Fruit fly (Drosophila melanogaster) whole organism, embryonic: ENCODE results near the gene Gale.

Source experiments
- Antp ChIP-seq: fragments of 200-800 bp; sonication (Bioruptor generic); optimal IDR thresholded peaks from 3 replicates; lab custom pipeline; 2016; ENCODE audit warnings: missing biosample characterization, missing genetic modification characterization
- BEAF-32 ChIP-seq: fragments of 200-800 bp; sonication (Bioruptor generic); optimal IDR thresholded peaks from 3 replicates; lab custom pipeline; 2017; ENCODE audit warnings: missing biosample characterization, missing genetic modification characterization, mild to moderate bottlenecking, moderate library complexity, missing genetic modification reagents
- CG10274 ChIP-seq: fragments of 200-800 bp; sonication (Bioruptor generic); optimal IDR thresholded peaks from 3 replicates; lab custom pipeline; 2017; ENCODE audit warnings: missing biosample characterization, mild to moderate bottlenecking, missing genetic modification characterization
- CG13287 ChIP-seq: fragments of 200-800 bp; sonication (Bioruptor generic); IDR thresholded peaks from 2 replicates; pipeline ENCODE4 v1.3.6; 2022; ENCODE audit warnings: missing biosample characterization, missing genetic modification characterization; ENCODE audit not compliant: partially characterized antibody
- CG14860 ChIP-seq: fragments of 200-800 bp; sonication (Bioruptor generic); IDR thresholded peaks from 3 replicates; pipeline ENCODE4 v1.3.6; 2022; ENCODE audit warnings: missing biosample characterization, missing genetic modification characterization; ENCODE audit not compliant: partially characterized antibody
- CG1647 ChIP-seq: fragments of 200-800 bp; sonication (Bioruptor generic); optimal IDR thresholded peaks from 3 replicates; lab custom pipeline; 2016; ENCODE audit warnings: missing biosample characterization, missing genetic modification characterization
- CG17359 ChIP-seq: fragments of 200-800 bp; sonication (Bioruptor generic); optimal IDR thresholded peaks from 3 replicates; lab custom pipeline; 2018; ENCODE audit warnings: missing biosample characterization, mild to moderate bottlenecking, missing genetic modification characterization, moderate library complexity
- CG17912 ChIP-seq: fragments of 200-800 bp; sonication (Bioruptor generic); optimal IDR thresholded peaks from 2 replicates; lab custom pipeline; 2018; ENCODE audit warnings: missing biosample characterization, mild to moderate bottlenecking, missing genetic modification characterization
- CG18011 ChIP-seq: fragments of 200-800 bp; sonication (Bioruptor generic); optimal IDR thresholded peaks from 2 replicates; lab custom pipeline; 2017; ENCODE audit warnings: missing biosample characterization, missing genetic modification characterization, mild to moderate bottlenecking, moderate library complexity, missing genotype
- CG31224 ChIP-seq: fragments of 200-800 bp; sonication (Bioruptor generic); IDR thresholded peaks from 2 replicates; pipeline ENCODE4 v1.3.6; 2022; ENCODE audit warnings: missing biosample characterization, missing genetic modification characterization
- CG31441 ChIP-seq: fragments of 200-800 bp; sonication (Bioruptor generic); IDR thresholded peaks from 2 replicates; pipeline ENCODE4 v1.3.6; 2022; ENCODE audit warnings: missing biosample characterization, missing genetic modification characterization
- CG32772 ChIP-seq: fragments of 200-800 bp; sonication (Bioruptor generic); IDR thresholded peaks from 2 replicates; pipeline ENCODE4 v1.3.6; 2022; ENCODE audit warnings: missing biosample characterization, missing genetic modification characterization
- CG3847 ChIP-seq: fragments of 200-800 bp; sonication (Bioruptor generic); IDR thresholded peaks from 2 replicates; pipeline ENCODE4 v1.3.6; 2022; ENCODE audit warnings: missing biosample characterization, missing genetic modification characterization
- CG4617 ChIP-seq: fragments of 200-800 bp; sonication (Bioruptor generic); optimal IDR thresholded peaks from 3 replicates; lab custom pipeline; 2016; ENCODE audit warnings: missing biosample characterization, missing genetic modification characterization, borderline replicate concordance
- CG4820 ChIP-seq: fragments of 200-800 bp; sonication (Bioruptor generic); optimal IDR thresholded peaks from 3 replicates; lab custom pipeline; 2016; ENCODE audit warnings: missing biosample characterization, missing genetic modification characterization
- CG6654 ChIP-seq: fragments of 200-800 bp; sonication (Bioruptor generic); optimal IDR thresholded peaks from 2 replicates; lab custom pipeline; 2017; ENCODE audit warnings: missing biosample characterization, mild to moderate bottlenecking, missing genetic modification characterization
- CG7786 ChIP-seq: fragments of 200-800 bp; sonication (Bioruptor generic); optimal IDR thresholded peaks from 2 replicates; lab custom pipeline; 2016; ENCODE audit warnings: missing biosample characterization, missing genetic modification characterization
- CG7928 ChIP-seq: fragments of 200-800 bp; sonication (Bioruptor generic); optimal IDR thresholded peaks from 2 replicates; lab custom pipeline; 2017; ENCODE audit warnings: missing biosample characterization, mild to moderate bottlenecking, missing genetic modification characterization
- CG8359 ChIP-seq: fragments of 200-800 bp; sonication (Bioruptor generic); optimal IDR thresholded peaks from 2 replicates; lab custom pipeline; 2017; ENCODE audit warnings: missing biosample characterization, mild to moderate bottlenecking, missing genetic modification characterization, borderline replicate concordance
- CoRest ChIP-seq: fragments of 200-800 bp; sonication (Bioruptor generic); optimal IDR thresholded peaks from 3 replicates; lab custom pipeline; 2018; ENCODE audit warnings: missing biosample characterization, mild to moderate bottlenecking, missing genetic modification characterization, moderate library complexity
- CrebB ChIP-seq: fragments of 200-800 bp; sonication (Bioruptor generic); optimal IDR thresholded peaks from 3 replicates; lab custom pipeline; 2018; ENCODE audit warnings: missing biosample characterization, mild to moderate bottlenecking, missing genetic modification characterization
- Deaf1 ChIP-seq: fragments of 200-800 bp; optimal IDR thresholded peaks from 3 replicates; lab custom pipeline; 2019; ENCODE audit warnings: missing biosample characterization, mild to moderate bottlenecking, missing genetic modification characterization, moderate library complexity
- Ets97D ChIP-seq: fragments of 200-800 bp; sonication (Bioruptor generic); optimal IDR thresholded peaks from 3 replicates; lab custom pipeline; 2016; ENCODE audit warnings: missing biosample characterization, missing genetic modification characterization
- HLH3B ChIP-seq: fragments of 200-800 bp; sonication (Bioruptor generic); IDR thresholded peaks from 2 replicates; pipeline ENCODE4 v1.3.6; 2022; ENCODE audit warnings: missing biosample characterization, missing genetic modification characterization
- HLH4C ChIP-seq: fragments of 200-800 bp; sonication (Bioruptor generic); IDR thresholded peaks from 3 replicates; pipeline ENCODE4 v1.3.6; 2022; ENCODE audit warnings: missing biosample characterization, missing genetic modification characterization; ENCODE audit not compliant: partially characterized antibody
- HmgD ChIP-seq: fragments of 200-800 bp; sonication (Bioruptor generic); optimal IDR thresholded peaks from 3 replicates; lab custom pipeline; 2016; ENCODE audit warnings: missing biosample characterization, missing genetic modification characterization
- Hr39 ChIP-seq: fragments of >200 bp; optimal IDR thresholded peaks from 2 replicates; lab custom pipeline; 2017
- Hr51 ChIP-seq, 2 experiments: fragments of 200-800 bp; sonication (Bioruptor generic); optimal IDR thresholded peaks; 2 replicates in 1 of 2; 3 replicates in 1 of 2; lab custom pipeline; 2016 to 2018; ENCODE audit warnings: missing biosample characterization in 2 of 2, missing genetic modification characterization in 2 of 2, mild to moderate bottlenecking in 1 of 2, moderate library complexity in 1 of 2
- Hr78 ChIP-seq, 2 experiments: fragments of 200-800 bp in 1 of 2; fragments of >200 bp in 1 of 2; sonication (Bioruptor generic) in 1 of 2; optimal IDR thresholded peaks; 2 replicates each; lab custom pipeline; 2017 to 2019; ENCODE audit warnings: missing biosample characterization in 2 of 2, missing genetic modification characterization in 2 of 2, mild to moderate bottlenecking in 1 of 2, moderate library complexity in 1 of 2
- Lim3 ChIP-seq: fragments of 200-800 bp; sonication (Bioruptor generic); IDR thresholded peaks from 2 replicates; pipeline ENCODE4 v1.3.6; 2022; ENCODE audit warnings: missing biosample characterization, missing genetic modification characterization
- MTF-1 ChIP-seq: fragments of 200-800 bp; sonication (Bioruptor generic); optimal IDR thresholded peaks from 2 replicates; lab custom pipeline; 2018; ENCODE audit warnings: missing biosample characterization, mild to moderate bottlenecking, missing genetic modification characterization, borderline replicate concordance
- Max ChIP-seq: fragments of 200-800 bp; sonication (Bioruptor generic); optimal IDR thresholded peaks from 2 replicates; lab custom pipeline; 2016; ENCODE audit warnings: missing biosample characterization, mild to moderate bottlenecking, missing genetic modification characterization
- Ssrp ChIP-seq: fragments of 200-800 bp; sonication (Bioruptor generic); optimal IDR thresholded peaks from 2 replicates; lab custom pipeline; 2018; ENCODE audit warnings: missing biosample characterization, mild to moderate bottlenecking, missing genetic modification characterization, moderate library complexity
- ac ChIP-seq: fragments of 200-800 bp; sonication (Bioruptor generic); optimal IDR thresholded peaks from 3 replicates; lab custom pipeline; 2017; ENCODE audit warnings: missing biosample characterization, mild to moderate bottlenecking, missing genetic modification characterization
- jigr1 ChIP-seq: fragments of 200-800 bp; sonication (Bioruptor generic); IDR thresholded peaks from 3 replicates; pipeline ENCODE4 v1.3.6; 2022; ENCODE audit warnings: missing biosample characterization, missing genetic modification characterization
- lilli ChIP-seq: fragments of 200-800 bp; sonication (Bioruptor generic); optimal IDR thresholded peaks from 3 replicates; lab custom pipeline; 2016; ENCODE audit warnings: missing biosample characterization, missing genetic modification characterization
- lmd ChIP-seq: fragments of 200-800 bp; sonication (Bioruptor generic); IDR thresholded peaks from 2 replicates; pipeline ENCODE4 v1.3.6; 2022; ENCODE audit warnings: missing biosample characterization, missing genetic modification characterization
- maf-S ChIP-seq: fragments of 200-800 bp; sonication (Bioruptor generic); optimal IDR thresholded peaks from 2 replicates; lab custom pipeline; 2016; ENCODE audit warnings: missing biosample characterization, missing genetic modification characterization
- nom ChIP-seq: fragments of 200-800 bp; sonication (Bioruptor generic); optimal IDR thresholded peaks from 2 replicates; lab custom pipeline; 2017; ENCODE audit warnings: missing biosample characterization, missing genetic modification characterization, mild to moderate bottlenecking, moderate library complexity, missing genetic modification reagents
- pnt ChIP-seq: fragments of 200-800 bp; sonication (Bioruptor generic); optimal IDR thresholded peaks from 3 replicates; lab custom pipeline; 2016; ENCODE audit warnings: missing biosample characterization, missing genetic modification characterization
- ranshi ChIP-seq: fragments of 200-800 bp; sonication (Bioruptor generic); IDR thresholded peaks from 2 replicates; pipeline ENCODE4 v1.3.6; 2022; ENCODE audit warnings: missing biosample characterization, missing genetic modification characterization
- row ChIP-seq: fragments of 200-800 bp; sonication (Bioruptor generic); IDR thresholded peaks from 3 replicates; pipeline ENCODE4 v1.3.6; 2022; ENCODE audit warnings: missing biosample characterization, missing genetic modification characterization
- sens-2 ChIP-seq: fragments of 200-800 bp; sonication (Bioruptor generic); IDR thresholded peaks from 2 replicates; pipeline ENCODE4 v1.3.6; 2022; ENCODE audit warnings: missing biosample characterization, missing genetic modification characterization
- tgo ChIP-seq: fragments of 200-800 bp; sonication (Bioruptor generic); IDR thresholded peaks from 3 replicates; pipeline ENCODE4 v1.3.6; 2022; ENCODE audit warnings: missing biosample characterization, missing genetic modification characterization
- tna ChIP-seq: fragments of 200-800 bp; sonication (Bioruptor generic); IDR thresholded peaks from 2 replicates; pipeline ENCODE4 v1.3.6; 2022; ENCODE audit warnings: missing biosample characterization, missing genetic modification characterization; ENCODE audit not compliant: partially characterized antibody
- tup ChIP-seq: fragments of 200-800 bp; sonication (Bioruptor generic); optimal IDR thresholded peaks from 2 replicates; lab custom pipeline; 2016; ENCODE audit warnings: missing biosample characterization, mild to moderate bottlenecking, missing genetic modification characterization, moderate library complexity
- yki ChIP-seq: fragments of >200 bp; optimal IDR thresholded peaks from 3 replicates; lab custom pipeline; 2018
- zf30C ChIP-seq: fragments of 200-800 bp; sonication (Bioruptor generic); optimal IDR thresholded peaks from 3 replicates; lab custom pipeline; 2018; ENCODE audit warnings: missing biosample characterization, mild to moderate bottlenecking, missing genetic modification characterization

Gene Gale

dm6 chr3L:611639-612611, 36.4 kb upstream of the Gale start (continued):
- TF ChIP-seq CoRest (tag; lab: Kevin White, UChicago) (peak; percentile 74), Lim3 (GFP tag; lab: Robert Waterston, UW) (no peak), CG10274 (peak; percentile 61), jigr1 (GFP tag; lab: Robert Waterston, UW) (no peak), yki (no peak), ranshi (GFP tag; lab: Robert Waterston, UW) (peak; percentile 59), CG6654 (peak; percentile 4), lmd (GFP tag; lab: Robert Waterston, UW) (peak; percentile 86), ac (GFP tag; lab: Kevin White, UChicago) (peak; percentile 32), BEAF-32 (GFP tag; lab: Kevin White, UChicago) (no peak), lilli (GFP tag; lab: Kevin White, UChicago) (peak; percentile 70), CG17912 (GFP tag; lab: Kevin White, UChicago) (peak; percentile 84), zf30C (GFP tag; lab: Kevin White, UChicago) (peak; percentile 10), HLH4C (GFP tag; lab: Robert Waterston, UW) (no peak), MTF-1 (peak; percentile 78), CG1647 (no peak), CG14860 (GFP tag; lab: Robert Waterston, UW) (no peak), Hr51 (GFP tag; optimal IDR thresholded peaks at IDR 0.05; lab: Kevin White, UChicago) (peak; percentile 51 to 76), row (peak; percentile 72), HmgD (no peak), Deaf1 (tag; lab: Kevin White, UChicago) (no peak), CG13287 (GFP tag; lab: Robert Waterston, UW) (no peak), Ets97D (GFP tag; lab: Kevin White, UChicago) (peak; percentile 91), tgo (GFP tag; lab: Robert Waterston, UW) (peak; percentile 69), pnt (GFP tag; lab: Kevin White, UChicago) (no peak), maf-S (GFP tag; lab: Kevin White, UChicago) (peak; percentile 53), CrebB (tag; lab: Kevin White, UChicago) (peak; percentile 60), CG31224 (peak; percentile 69), tup (peak; percentile 30), CG31441 (GFP tag; lab: Robert Waterston, UW) (peak; percentile 71), CG4820 (GFP tag; lab: Kevin White, UChicago) (peak; percentile 43), Hr78 (GFP tag; optimal IDR thresholded peaks at IDR 0.05; lab: Kevin White, UChicago) (no peak), CG17359 (tag; lab: Kevin White, UChicago) (peak; percentile 68), Max (GFP tag; lab: Kevin White, UChicago) (peak; percentile 26), Hr39 (lab: Kevin White, UChicago) (no peak), CG3847 (peak; percentile 81), CG4617 (GFP tag; lab: Kevin White, UChicago) (peak; percentile 32), CG7928 (GFP tag; lab: Kevin White, UChicago) (peak; percentile 83), CG32772 (peak; percentile 79), CG18011 (GFP tag; lab: Kevin White, UChicago) (peak; percentile 47), sens-2 (peak; percentile 47; the same call in 1 of the 2 replicates), CG7786 (GFP tag; lab: Kevin White, UChicago) (peak; percentile 39), Ssrp (tag; lab: Kevin White, UChicago) (peak; percentile 44), CG8359 (GFP tag; lab: Kevin White, UChicago) (peak; percentile 18), nom (GFP tag; lab: Kevin White, UChicago) (peak; percentile 8), Antp (GFP tag; lab: Kevin White, UChicago) (peak; percentile 72), HLH3B (GFP tag; lab: Robert Waterston, UW) (peak; percentile 49), tna (GFP tag; lab: Robert Waterston, UW) (no peak)
